Worm (Caenorhabditis elegans): Measurements from ENCODE around the gene cpr-5.

DNA sequence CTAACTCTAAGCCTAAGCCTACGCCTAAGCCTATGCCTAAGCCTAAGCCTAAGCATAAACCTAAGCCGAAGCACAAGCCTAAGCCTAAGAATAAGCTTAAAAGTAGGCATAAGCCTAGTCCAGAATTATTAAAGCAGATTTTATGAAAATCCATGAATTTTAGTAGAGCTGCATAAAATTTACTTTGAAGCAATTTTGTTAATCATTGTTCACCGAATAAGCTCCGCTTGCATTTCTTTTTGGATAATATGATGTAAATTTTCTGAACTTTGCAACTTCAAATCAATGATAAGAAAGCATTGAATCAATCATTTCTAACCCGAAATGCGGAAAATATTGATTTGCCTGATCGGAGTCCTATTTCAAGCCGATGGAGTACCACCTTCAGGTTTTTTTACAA is 466 bp upstream of the cpr-5 start, which contains the start of gene cpr-8:
- TF ChIP-seq B0261.1 (tag; optimal IDR thresholded peaks at IDR 0.05) (no peak), tbp1 (GFP tag; optimal IDR thresholded peaks at IDR 0.05) (no peak), hrde-1 (tag; optimal IDR thresholded peaks at IDR 0.05; ENCODE audit: borderline replicate concordance) (no peak)
